Fruit fly (Drosophila melanogaster): ENCODE data around the gene Ost48.

The Ost48 gene

DNA sequence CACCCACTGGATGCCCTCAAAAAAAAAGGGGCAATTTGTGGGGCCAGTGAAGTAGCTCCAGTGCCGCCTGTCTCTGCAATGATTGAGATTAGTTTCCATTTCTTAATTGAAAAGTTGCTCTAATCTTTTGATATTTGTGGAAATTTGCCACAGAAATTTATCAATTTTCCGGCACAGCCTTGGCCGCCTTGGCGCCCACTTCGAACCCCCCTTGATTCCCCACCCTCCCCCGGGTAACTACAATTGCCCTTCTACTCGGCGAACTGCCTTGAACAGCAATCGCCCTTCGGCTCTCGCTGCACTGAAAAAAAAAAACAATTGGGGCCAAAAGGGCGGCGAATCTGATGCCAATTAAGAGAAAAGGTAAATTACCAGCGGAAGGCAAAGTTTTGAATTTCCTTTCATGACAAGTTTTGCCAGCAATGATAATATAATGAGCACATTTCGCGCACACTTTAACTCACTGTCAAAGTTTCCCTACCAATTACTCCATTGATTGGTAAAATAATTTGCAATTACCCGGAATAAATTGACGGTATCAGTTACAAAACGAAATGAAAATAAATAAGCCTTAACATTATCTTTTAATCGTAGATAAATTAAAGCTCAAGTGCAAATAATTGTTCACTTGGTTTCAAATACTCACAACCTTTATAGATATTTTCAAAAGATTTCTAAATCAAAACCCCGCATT is 38.5 kb downstream of the Ost48 start (continued):
- TF ChIP-seq Oli (tag; optimal IDR thresholded peaks at IDR 0.05) (peak; percentile 31), dmrt99B (tag; optimal IDR thresholded peaks at IDR 0.05) (peak; percentile 60), CG10979 (tag; optimal IDR thresholded peaks at IDR 0.05) (peak; percentile 44), Blimp-1 (GFP tag; optimal IDR thresholded peaks at IDR 0.05) (peak; percentile 15), PHDP (tag; optimal IDR thresholded peaks at IDR 0.05) (peak; percentile 6), Fer1 (GFP tag; optimal IDR thresholded peaks at IDR 0.05) (no peak), HLH4C (GFP tag; IDR thresholded peaks at IDR 0.05; ENCODE audit: partially characterized antibody) (no peak), Myb (GFP tag; optimal IDR thresholded peaks at IDR 0.05) (peak; percentile 6), odd (GFP tag; optimal IDR thresholded peaks at IDR 0.05) (no peak), CG2120 (GFP tag; optimal IDR thresholded peaks at IDR 0.05) (peak; percentile 30), en (GFP tag; optimal IDR thresholded peaks at IDR 0.05) (no peak), Elba2 (GFP tag; optimal IDR thresholded peaks at IDR 0.05) (no peak), CG14014 (GFP tag; IDR thresholded peaks at IDR 0.05) (no peak), CG14710 (tag; optimal IDR thresholded peaks at IDR 0.05) (peak; percentile 22), CG6254 (GFP tag; optimal IDR thresholded peaks at IDR 0.05) (no peak), H15 (GFP tag; IDR thresholded peaks at IDR 0.05) (no peak), CG12659 (GFP tag; optimal IDR thresholded peaks at IDR 0.05) (peak; percentile 15), grn (GFP tag; optimal IDR thresholded peaks at IDR 0.05) (no peak), btn (GFP tag; optimal IDR thresholded peaks at IDR 0.05) (no peak), oc (tag; optimal IDR thresholded peaks at IDR 0.05) (no peak), klu (GFP tag; IDR thresholded peaks at IDR 0.05) (no peak), Bdp1 (GFP tag; optimal IDR thresholded peaks at IDR 0.05) (no peak), onecut (GFP tag; IDR thresholded peaks at IDR 0.05) (no peak), bowl (GFP tag; IDR thresholded peaks at IDR 0.05) (no peak)

DNA sequence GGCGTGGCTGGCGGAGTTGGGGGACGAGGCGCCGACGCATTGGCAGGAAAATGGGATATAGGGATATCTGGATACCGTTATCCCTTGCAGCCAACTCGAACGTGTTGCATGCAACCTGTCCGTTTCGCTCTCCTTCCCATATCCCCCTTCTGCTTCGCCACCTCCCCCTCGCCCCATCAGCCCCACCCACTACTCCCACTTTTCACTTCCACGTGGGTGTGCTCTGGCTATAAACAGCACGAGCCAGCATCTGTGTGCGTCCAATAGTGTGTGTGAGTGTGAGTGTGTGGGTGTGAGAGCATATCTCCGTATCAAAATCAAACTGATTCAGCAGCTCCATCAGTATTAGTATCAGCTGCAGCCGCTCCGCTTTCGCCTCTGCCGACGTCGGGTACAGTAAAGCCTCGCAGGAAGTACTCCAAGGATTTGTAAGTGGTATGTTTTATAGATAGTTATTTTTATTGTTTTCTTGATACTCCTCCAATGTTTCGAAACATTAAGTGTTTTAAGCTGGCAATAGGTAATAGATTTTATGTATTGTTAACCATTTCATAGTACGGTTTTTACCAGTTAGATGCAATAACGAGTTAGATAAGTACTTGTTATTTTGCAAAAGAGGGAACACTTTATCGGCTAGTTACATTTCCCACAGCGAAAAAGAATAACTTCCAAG is 39.2 kb downstream of the Ost48 start:
- TF ChIP-seq C15 (GFP tag; IDR thresholded peaks at IDR 0.05) (no peak), CG2202 (tag; optimal IDR thresholded peaks at IDR 0.05) (no peak), corto (GFP tag; optimal IDR thresholded peaks at IDR 0.05) (no peak), CG5180 (GFP tag; optimal IDR thresholded peaks at IDR 0.05) (peak; percentile 97), lmd (GFP tag; IDR thresholded peaks at IDR 0.05) (peak; percentile 57), CG14667 (GFP tag; IDR thresholded peaks at IDR 0.05) (peak; percentile 30; the same call in 1 of the 2 replicates), Nf-YC (tag; optimal IDR thresholded peaks at IDR 0.05) (no peak), CG15479 (GFP tag; optimal IDR thresholded peaks at IDR 0.05) (no peak), CG11696 (GFP tag; IDR thresholded peaks at IDR 0.05) (no peak), cg (GFP tag; optimal IDR thresholded peaks at IDR 0.05) (peak; percentile 59), CG1529 (GFP tag; optimal IDR thresholded peaks at IDR 0.05) (no peak), row (GFP tag; IDR thresholded peaks at IDR 0.05) (no peak), CG17612 (GFP tag; IDR thresholded peaks at IDR 0.05) (no peak), Dad (GFP tag; optimal IDR thresholded peaks at IDR 0.05) (no peak), Doc2 (GFP tag; IDR thresholded peaks at IDR 0.05) (no peak), D19B (GFP tag; optimal IDR thresholded peaks at IDR 0.05) (peak; percentile 20), amos (GFP tag; IDR thresholded peaks at IDR 0.05; ENCODE audit: partially characterized antibody) (no peak), Ets97D (GFP tag; optimal IDR thresholded peaks at IDR 0.05) (no peak), phol (tag; optimal IDR thresholded peaks at IDR 0.05) (peak; percentile 70), gro (GFP tag; optimal IDR thresholded peaks at IDR 0.05) (no peak), z (GFP tag; IDR thresholded peaks at IDR 0.05) (no peak), CG6854 (GFP tag; optimal IDR thresholded peaks at IDR 0.05) (peak; percentile 30), CG32532 (GFP tag; IDR thresholded peaks at IDR 0.05) (no peak), MTF-1 (GFP tag; optimal IDR thresholded peaks at IDR 0.05; ENCODE audit: borderline replicate concordance) (no peak), CG17359 (tag; optimal IDR thresholded peaks at IDR 0.05) (peak; percentile 53), CG7357 (GFP tag; IDR thresholded peaks at IDR 0.05) (no peak)
